Fruit fly (Drosophila melanogaster) whole organism, wandering third instar larva: Measurements from ENCODE around the gene VhaPPA1-2.

Experiments used
- Abd-B ChIP-seq: fragments of >200 bp; optimal IDR thresholded peaks from 2 replicates; lab custom pipeline; 2017; ENCODE audit warnings: missing biosample characterization, missing genetic modification characterization
- CG9705 ChIP-seq: fragments of 200-800 bp; sonication (Bioruptor generic); optimal IDR thresholded peaks from 2 replicates; lab custom pipeline; 2018; ENCODE audit warnings: missing biosample characterization, mild to moderate bottlenecking, missing genetic modification characterization
- CrebA ChIP-seq: fragments of 200-800 bp; sonication (Bioruptor generic); optimal IDR thresholded peaks from 2 replicates; lab custom pipeline; 2016; ENCODE audit warnings: missing biosample characterization, mild to moderate bottlenecking, missing genetic modification characterization, borderline replicate concordance
- Dfd ChIP-seq: fragments of >200 bp; optimal IDR thresholded peaks from 2 replicates; lab custom pipeline; 2017; ENCODE audit warnings: missing biosample characterization, missing genetic modification characterization
- Dif ChIP-seq: fragments of 200-275, 200-300 bp; sonication (Bioruptor generic); optimal IDR thresholded peaks from 2 replicates; lab custom pipeline; 2018; ENCODE audit warnings: missing biosample characterization, missing genetic modification characterization; ENCODE audit not compliant: partially characterized antibody
- GATAd ChIP-seq: sonication (Bioruptor generic); optimal IDR thresholded peaks from 2 replicates; lab custom pipeline; 2016; ENCODE audit warnings: missing biosample characterization, missing genetic modification characterization
- HLH106 ChIP-seq: fragments of 200-800 bp; optimal IDR thresholded peaks from 3 replicates; lab custom pipeline; 2019; ENCODE audit warnings: missing biosample characterization, mild to moderate bottlenecking, missing genetic modification characterization, moderate library complexity
- Hnf4 ChIP-seq: fragments of 200-800 bp; sonication (Bioruptor generic); optimal IDR thresholded peaks from 2 replicates; lab custom pipeline; 2016; ENCODE audit warnings: missing biosample characterization, mild to moderate bottlenecking, missing genetic modification characterization
- Hr78 ChIP-seq: fragments of >200 bp; optimal IDR thresholded peaks from 2 replicates; lab custom pipeline; 2017; ENCODE audit warnings: missing biosample characterization, missing genetic modification characterization
- Hr83 ChIP-seq: fragments of 200-300 bp; sonication (Bioruptor generic); optimal IDR thresholded peaks from 2 replicates; lab custom pipeline; 2016; ENCODE audit warnings: missing biosample characterization, mild to moderate bottlenecking, missing genetic modification characterization, moderate library complexity; ENCODE audit not compliant: poor library complexity, severe bottlenecking
- Myc ChIP-seq: fragments of >200 bp; optimal IDR thresholded peaks from 2 replicates; lab custom pipeline; 2017
- N ChIP-seq: fragments of >200 bp; optimal IDR thresholded peaks from 2 replicates; lab custom pipeline; 2018; ENCODE audit warnings: missing biosample characterization, missing external identifiers, missing genetic modification characterization
- OdsH ChIP-seq: fragments of 200-800 bp; sonication (Bioruptor generic); optimal IDR thresholded peaks from 2 replicates; lab custom pipeline; 2016; ENCODE audit warnings: missing biosample characterization, mild to moderate bottlenecking, missing genetic modification characterization
- Rel ChIP-seq, 2 experiments: fragments of 200-800 bp; sonication (Bioruptor generic) in 1 of 2; optimal IDR thresholded peaks; 2 replicates in 1 of 2; 3 replicates in 1 of 2; lab custom pipeline; 2016 to 2019; ENCODE audit warnings: mild to moderate bottlenecking in 2 of 2, missing biosample characterization in 2 of 2, missing genetic modification characterization in 2 of 2, moderate library complexity in 1 of 2
- Sp1 ChIP-seq: fragments of 200-800 bp; sonication (Bioruptor generic); optimal IDR thresholded peaks from 3 replicates; lab custom pipeline; 2019; ENCODE audit warnings: missing biosample characterization, mild to moderate bottlenecking, missing genetic modification characterization, moderate library complexity
- Vsx2 ChIP-seq: fragments of 200-300, 225-300 bp; sonication (Bioruptor generic); optimal IDR thresholded peaks from 2 replicates; lab custom pipeline; 2018; ENCODE audit warnings: missing biosample characterization, missing genetic modification characterization; ENCODE audit not compliant: partially characterized antibody
- brk ChIP-seq: fragments of 200-800 bp; sonication (Bioruptor generic); optimal IDR thresholded peaks from 2 replicates; lab custom pipeline; 2016; ENCODE audit warnings: missing biosample characterization, mild to moderate bottlenecking, missing genetic modification characterization
- dmrt93B ChIP-seq: fragments of 200-800 bp; sonication (Bioruptor generic); optimal IDR thresholded peaks from 2 replicates; lab custom pipeline; 2018; ENCODE audit warnings: missing biosample characterization, mild to moderate bottlenecking, missing genetic modification characterization
- dsf ChIP-seq: sonication (Bioruptor generic); optimal IDR thresholded peaks from 2 replicates; lab custom pipeline; 2016; ENCODE audit warnings: missing biosample characterization, missing genetic modification characterization, borderline replicate concordance
- ey ChIP-seq: fragments of 200-800 bp; sonication (Bioruptor generic); optimal IDR thresholded peaks from 2 replicates; lab custom pipeline; 2016; ENCODE audit warnings: missing biosample characterization, missing genetic modification characterization
- foxo ChIP-seq, 2 experiments: fragments of 200-800 bp; sonication (Bioruptor generic); optimal IDR thresholded peaks; 2 replicates in 1 of 2; 3 replicates in 1 of 2; lab custom pipeline; 2016 to 2017; ENCODE audit warnings: missing biosample characterization in 2 of 2, missing genetic modification characterization in 2 of 2
- fru ChIP-seq: fragments of 200-800 bp; sonication (Bioruptor generic); optimal IDR thresholded peaks from 3 replicates; lab custom pipeline; 2016; ENCODE audit warnings: missing biosample characterization, mild to moderate bottlenecking, missing genetic modification characterization
- h ChIP-seq: fragments of 200-800 bp; sonication (Bioruptor generic); optimal IDR thresholded peaks from 3 replicates; lab custom pipeline; 2016; ENCODE audit warnings: missing biosample characterization, mild to moderate bottlenecking, missing genetic modification characterization
- jim ChIP-seq: fragments of 175-275, 200-325 bp; sonication (Bioruptor generic); optimal IDR thresholded peaks from 2 replicates; lab custom pipeline; 2016; ENCODE audit warnings: missing biosample characterization, mild to moderate bottlenecking, missing genetic modification characterization
- lola ChIP-seq: fragments of >200 bp; optimal IDR thresholded peaks from 2 replicates; lab custom pipeline; 2017; ENCODE audit warnings: missing biosample characterization, missing genetic modification characterization
- pan ChIP-seq: fragments of >200 bp; optimal IDR thresholded peaks from 2 replicates; lab custom pipeline; 2017
- psq ChIP-seq: fragments of 200-800 bp; sonication (Bioruptor generic); optimal IDR thresholded peaks from 3 replicates; lab custom pipeline; 2017; ENCODE audit warnings: missing biosample characterization, mild to moderate bottlenecking, missing genetic modification characterization, moderate library complexity
- rgr ChIP-seq: fragments of 200-800 bp; sonication (Bioruptor generic); optimal IDR thresholded peaks from 3 replicates; lab custom pipeline; 2016; ENCODE audit warnings: missing biosample characterization, mild to moderate bottlenecking, missing genetic modification characterization
- sage ChIP-seq: fragments of 200-800 bp; sonication (Bioruptor generic); optimal IDR thresholded peaks from 2 replicates; lab custom pipeline; 2016; ENCODE audit warnings: missing biosample characterization, mild to moderate bottlenecking, missing genetic modification characterization
- sv ChIP-seq: fragments of 200-800 bp; sonication (Bioruptor generic); optimal IDR thresholded peaks from 3 replicates; lab custom pipeline; 2016; ENCODE audit warnings: missing biosample characterization, missing genetic modification characterization

The VhaPPA1-2 gene

dm6 chr3R:14890064-14890709 is 9.9 kb downstream of the VhaPPA1-2 start, which contains the start of the genes CycC and UQCR-C1:
TSS of gene CycC (minus strand) at chr3R:14890205.
TSS of gene UQCR-C1 (plus strand) at chr3R:14890231.
- TF ChIP-seq foxo (GFP tag; optimal IDR thresholded peaks at IDR 0.05; lab: Kevin White, UChicago) (no peak), fru (GFP tag; lab: Kevin White, UChicago) (no peak), Rel (GFP tag; optimal IDR thresholded peaks at IDR 0.05; lab: Kevin White, UChicago) (no peak), Rel (tag; optimal IDR thresholded peaks at IDR 0.05; lab: Kevin White, UChicago) (peak; percentile 33)

DNA sequence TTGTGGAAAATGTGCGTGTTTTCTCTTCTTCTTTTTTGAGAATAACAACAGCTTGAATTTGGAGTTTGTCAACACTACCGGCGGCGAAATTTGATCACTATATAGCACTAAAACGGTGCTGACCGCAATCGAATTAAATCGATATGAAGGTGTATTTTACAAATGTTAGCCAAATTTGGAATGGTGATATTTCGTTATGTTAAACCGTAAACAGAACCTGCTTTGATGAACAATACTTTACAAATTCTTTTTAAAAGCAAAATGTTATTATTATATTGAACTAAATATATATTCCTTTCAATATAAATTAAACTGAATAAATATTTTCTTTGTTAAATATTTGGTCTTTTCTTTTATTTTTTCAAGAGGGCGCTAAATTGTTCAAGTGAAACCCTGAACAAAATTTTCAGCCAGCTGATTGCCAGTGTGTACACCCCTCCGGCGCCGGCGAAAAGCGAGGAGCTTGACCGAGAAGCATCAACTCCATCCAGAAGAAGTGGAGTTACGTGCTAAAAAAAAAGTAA is 14.0 kb downstream of the VhaPPA1-2 start, which contains the start of the genes Rrp6, CG33331 and CG33332:
Gene Rrp6, minus strand, starts transcription at position 236 of the 524 bp plus-strand sequence.
Gene CG33331, plus strand, starts transcription at position 446 of the 524 bp plus-strand sequence.
Gene CG33332, plus strand, starts transcription at position 446 of the 524 bp plus-strand sequence.
- peak; percentile 77 for TF ChIP-seq h
- peak; percentile 66 for TF ChIP-seq ey (GFP tag; lab: Kevin White, UChicago)
- peak; percentile 62 for TF ChIP-seq sv (GFP tag; lab: Kevin White, UChicago)
- peak; percentile 70 for TF ChIP-seq OdsH
- TF ChIP-seq pan (lab: Kevin White, UChicago): no peak
- TF ChIP-seq Myc (lab: Kevin White, UChicago): peak; percentile 79
- peak; percentile 71 for TF ChIP-seq Sp1 (GFP tag; lab: Kevin White, UChicago)
- TF ChIP-seq CrebA (GFP tag; lab: Kevin White, UChicago): no peak
- no peak for TF ChIP-seq dmrt93B (GFP tag; lab: Kevin White, UChicago)
- TF ChIP-seq rgr (GFP tag; lab: Kevin White, UChicago): peak; percentile 85
- TF ChIP-seq Hr83 (GFP tag; lab: Kevin White, UChicago): peak; percentile 86
- TF ChIP-seq foxo (GFP tag; optimal IDR thresholded peaks at IDR 0.05; lab: Kevin White, UChicago): peak in 1 of 2 experiments; percentile 86
- peak; percentile 72 for TF ChIP-seq psq (GFP tag; lab: Kevin White, UChicago)
- no peak for TF ChIP-seq Dif
- TF ChIP-seq GATAd (GFP tag; lab: Kevin White, UChicago): peak; percentile 20
- no peak for TF ChIP-seq Dfd (GFP tag; lab: Kevin White, UChicago)
- no peak for TF ChIP-seq Hnf4 (GFP tag; lab: Kevin White, UChicago)
- TF ChIP-seq HLH106 (tag; lab: Kevin White, UChicago): peak; percentile 79
- TF ChIP-seq CG9705: peak; percentile 52

dm6 chr3R:14880861-14881260 is 19.2 kb downstream of the VhaPPA1-2 start:
- TF ChIP-seq foxo (GFP tag; optimal IDR thresholded peaks at IDR 0.05; lab: Kevin White, UChicago): no peak
- no peak for TF ChIP-seq Rel (GFP tag; optimal IDR thresholded peaks at IDR 0.05; lab: Kevin White, UChicago)
- TF ChIP-seq Rel (tag; optimal IDR thresholded peaks at IDR 0.05; lab: Kevin White, UChicago): no peak
- TF ChIP-seq Vsx2 (GFP tag; lab: Kevin White, UChicago): no peak
- no peak for TF ChIP-seq GATAd (GFP tag; lab: Kevin White, UChicago)
- no peak for TF ChIP-seq Sp1 (GFP tag; lab: Kevin White, UChicago)
- TF ChIP-seq rgr (GFP tag; lab: Kevin White, UChicago): no peak
- no peak for TF ChIP-seq brk (GFP tag; lab: Kevin White, UChicago)
- no peak for TF ChIP-seq ey (GFP tag; lab: Kevin White, UChicago)
- TF ChIP-seq Abd-B (GFP tag; lab: Kevin White, UChicago): no peak
- no peak for TF ChIP-seq sage
- TF ChIP-seq HLH106 (tag; lab: Kevin White, UChicago): no peak
- TF ChIP-seq jim (GFP tag; lab: Kevin White, UChicago): no peak
- no peak for TF ChIP-seq lola (GFP tag; lab: Kevin White, UChicago)
- TF ChIP-seq psq (GFP tag; lab: Kevin White, UChicago): no peak
- TF ChIP-seq dsf (GFP tag; lab: Kevin White, UChicago): no peak
- no peak for TF ChIP-seq h
- no peak for TF ChIP-seq Dfd (GFP tag; lab: Kevin White, UChicago)
- TF ChIP-seq Dif: no peak
- TF ChIP-seq Hr78: no peak
- TF ChIP-seq N: no peak

DNA sequence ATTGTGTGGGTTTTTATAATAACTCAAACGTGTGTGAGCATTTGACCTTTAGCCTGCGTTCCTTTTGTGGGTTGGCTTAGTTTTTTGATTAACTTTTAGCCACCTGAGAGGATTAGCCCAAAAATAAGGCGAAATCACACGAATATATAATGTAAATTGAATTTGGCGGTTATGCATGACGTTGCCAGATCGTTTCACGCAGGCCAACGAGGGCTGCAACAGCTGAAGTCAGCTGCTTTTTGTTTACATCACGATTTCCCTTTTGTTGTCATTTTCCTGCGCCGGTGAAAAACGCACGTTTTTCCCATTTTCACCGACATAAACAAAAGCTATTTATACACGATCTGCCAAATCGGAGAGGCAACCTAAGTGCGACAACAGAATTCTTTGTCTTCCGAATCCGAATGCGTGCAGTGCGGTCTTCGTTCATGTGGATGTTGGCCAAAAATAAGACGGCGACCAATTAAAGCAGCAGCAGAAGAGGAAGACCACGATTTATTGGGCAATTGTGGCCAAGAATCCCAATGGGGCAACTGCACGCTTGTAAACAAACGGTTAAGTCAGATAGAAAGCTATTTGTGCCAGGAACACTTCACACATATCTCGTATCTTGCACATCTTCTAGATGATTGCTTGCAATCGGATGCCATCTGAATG is 20.7 kb downstream of the VhaPPA1-2 start, which contains the start of gene CG3631:
Gene CG3631, plus strand, starts transcription at position 251 of the 657 bp plus-strand sequence.
- peak; percentile 69 for TF ChIP-seq psq (GFP tag; lab: Kevin White, UChicago)
- no peak for TF ChIP-seq Sp1 (GFP tag; lab: Kevin White, UChicago)
- TF ChIP-seq, all 38 proteins: peak for 1
